Worm (Caenorhabditis elegans) whole organism, L4 larva: ENCODE data around the gene Y41C4A.22.

Experiments
- F49E8.2 ChIP-seq: sonication (generic microtip); optimal IDR thresholded peaks from 2 replicates; lab custom pipeline; 2016; ENCODE audit warnings: missing compliant biosample characterization, mild to moderate bottlenecking, missing genetic modification characterization, borderline replicate concordance
- T26A8.4 ChIP-seq: fragments of 200-800 bp; sonication (Bioruptor generic); IDR thresholded peaks from 2 replicates; pipeline ENCODE4 v1.3.6; 2022; ENCODE audit warnings: missing genetic modification characterization, missing compliant biosample characterization
- ZK546.5 ChIP-seq, 2 experiments: sonication (generic microtip); optimal IDR thresholded peaks; 2 replicates each; lab custom pipeline; 2017; ENCODE audit warnings: missing biosample characterization in 2 of 2, missing genetic modification characterization in 2 of 2
- aha-1 ChIP-seq: fragments of 150-350 bp; peaks from one replicate; lab custom pipeline; 2014; ENCODE audit warnings: missing biosample characterization, missing genetic modification characterization
- ceh-20 ChIP-seq: fragments of 200-800 bp; sonication (Bioruptor generic); IDR thresholded peaks from 2 replicates; pipeline ENCODE4 v1.3.6; 2022; ENCODE audit warnings: missing genetic modification reagents, missing genetic modification characterization, missing compliant biosample characterization
- ceh-44 ChIP-seq: fragments of 200-800 bp; sonication (Bioruptor generic); IDR thresholded peaks from 2 replicates; pipeline ENCODE4 v1.3.6; 2022; ENCODE audit warnings: missing genetic modification reagents, missing genetic modification characterization, missing compliant biosample characterization
- ces-1 ChIP-seq: fragments of 150-350 bp; sonication (generic microtip); optimal IDR thresholded peaks from 4 replicates; lab custom pipeline; 2014; ENCODE audit warnings: missing biosample characterization, missing genetic modification reagents, missing genetic modification characterization
- ctbp-1 ChIP-seq: fragments of 200-800 bp; sonication (Bioruptor generic); IDR thresholded peaks from 2 replicates; pipeline ENCODE4 v1.3.6; 2022; ENCODE audit warnings: missing genetic modification reagents, missing genetic modification characterization, missing compliant biosample characterization
- daf-16 ChIP-seq, 3 experiments: sonication (generic microtip); optimal IDR thresholded peaks; 2 replicates each; lab custom pipeline; 2016 to 2017; ENCODE audit warnings: missing genetic modification characterization in 3 of 3, missing genetic modification reagents in 3 of 3, mild to moderate bottlenecking in 2 of 3, missing compliant biosample characterization in 2 of 3, missing biosample characterization in 1 of 3, moderate library complexity in 1 of 3
- daf-19 ChIP-seq: fragments of 200-800 bp; sonication (Bioruptor generic); conservative IDR thresholded peaks from 2 replicates; pipeline ENCODE4 v1.3.6; 2022; ENCODE audit warnings: missing genetic modification characterization, missing compliant biosample characterization
- daf-8 ChIP-seq: fragments of 200-800 bp; sonication (Bioruptor generic); IDR thresholded peaks from 2 replicates; pipeline ENCODE4 v1.3.6; 2022; ENCODE audit warnings: missing genetic modification characterization, missing compliant biosample characterization
- dmd-6 ChIP-seq: fragments of 200-800 bp; sonication (Bioruptor generic); IDR thresholded peaks from 2 replicates; pipeline ENCODE4 v1.3.6; 2022; ENCODE audit warnings: missing genetic modification reagents, missing genetic modification characterization, missing compliant biosample characterization
- dmd-8 ChIP-seq: fragments of 200-800 bp; sonication (Bioruptor generic); IDR thresholded peaks from 2 replicates; pipeline ENCODE4 v1.3.6; 2022; ENCODE audit warnings: missing genetic modification characterization, missing compliant biosample characterization
- dpl-1 ChIP-seq: fragments of 150-350 bp; optimal IDR thresholded peaks from 2 replicates; lab custom pipeline; 2014; ENCODE audit warnings: missing biosample characterization, missing genetic modification reagents, missing genetic modification characterization
- egl-27 ChIP-seq: sonication (generic microtip); optimal IDR thresholded peaks from 3 replicates; lab custom pipeline; 2017; ENCODE audit warnings: missing biosample characterization, missing genetic modification reagents, missing genetic modification characterization
- hif-1 ChIP-seq, 2 experiments: sonication (generic microtip); optimal IDR thresholded peaks; 2 replicates each; lab custom pipeline; 2016 to 2017; ENCODE audit warnings: missing compliant biosample characterization in 2 of 2, missing genetic modification characterization in 2 of 2, missing genetic modification reagents in 2 of 2, missing genotype in 2 of 2, mild to moderate bottlenecking in 1 of 2
- hlh-11 ChIP-seq: fragments of 200-800 bp; sonication (Bioruptor generic); optimal IDR thresholded peaks from 2 replicates; lab custom pipeline; 2018; ENCODE audit warnings: mild to moderate bottlenecking, missing genetic modification characterization, missing compliant biosample characterization
- hlh-30 ChIP-seq: sonication (generic microtip); optimal IDR thresholded peaks from 2 replicates; lab custom pipeline; 2017; ENCODE audit warnings: antibody characterized with exemption, mild to moderate bottlenecking, missing genetic modification characterization, missing compliant biosample characterization; ENCODE audit not compliant: insufficient read depth
- lin-1 ChIP-seq: fragments of 200-800 bp; sonication (Bioruptor generic); IDR thresholded peaks from 2 replicates; pipeline ENCODE4 v1.3.6; 2022; ENCODE audit warnings: missing genetic modification reagents, missing genetic modification characterization, missing compliant biosample characterization
- madf-5 ChIP-seq, 2 experiments: fragments of 200-800 bp; sonication (Bioruptor generic); IDR thresholded peaks; 2 replicates each; pipeline ENCODE4 v1.3.6; 2022; ENCODE audit warnings: missing compliant biosample characterization in 2 of 2, missing genetic modification characterization in 2 of 2
- mdt-29 ChIP-seq: fragments of 200-800 bp; sonication (Bioruptor generic); IDR thresholded peaks from 2 replicates; pipeline ENCODE4 v1.3.6; 2022; ENCODE audit warnings: missing genetic modification reagents, missing genetic modification characterization, missing compliant biosample characterization
- nhr-102 ChIP-seq: sonication (generic microtip); optimal IDR thresholded peaks from 2 replicates; lab custom pipeline; 2016; ENCODE audit warnings: mild to moderate bottlenecking, missing genetic modification characterization, moderate library complexity, missing compliant biosample characterization
- nhr-111 ChIP-seq: fragments of 200-800 bp; sonication (Bioruptor generic); optimal IDR thresholded peaks from 2 replicates; lab custom pipeline; 2018; ENCODE audit warnings: mild to moderate bottlenecking, missing genetic modification characterization, missing compliant biosample characterization
- nhr-28 ChIP-seq: fragments of 150-350 bp; optimal IDR thresholded peaks from 2 replicates; lab custom pipeline; 2014; ENCODE audit warnings: missing biosample characterization, missing genetic modification characterization
- nhr-41 ChIP-seq: fragments of 200-800 bp; sonication (Bioruptor generic); IDR thresholded peaks from 2 replicates; pipeline ENCODE4 v1.3.6; 2022; ENCODE audit warnings: missing genetic modification reagents, missing genetic modification characterization, missing compliant biosample characterization
- pqm-1 ChIP-seq: sonication (generic microtip); optimal IDR thresholded peaks from 2 replicates; lab custom pipeline; 2017; ENCODE audit warnings: missing biosample characterization, missing genetic modification characterization
- sdz-12 ChIP-seq: fragments of 200-800 bp; sonication (Bioruptor generic); optimal IDR thresholded peaks from 2 replicates; lab custom pipeline; 2018; ENCODE audit warnings: mild to moderate bottlenecking, missing genetic modification characterization, missing compliant biosample characterization
- set-16 ChIP-seq: fragments of 200-800 bp; sonication (Bioruptor generic); IDR thresholded peaks from 2 replicates; pipeline ENCODE4 v1.3.6; 2022; ENCODE audit warnings: missing genetic modification reagents, missing genetic modification characterization, missing compliant biosample characterization
- snpc-1.2 ChIP-seq: fragments of 200-800 bp; sonication (Bioruptor generic); IDR thresholded peaks from 2 replicates; pipeline ENCODE4 v1.3.6; 2022; ENCODE audit warnings: missing genetic modification reagents, missing genetic modification characterization, missing compliant biosample characterization
- snpc-4 ChIP-seq: fragments of 150-350 bp; optimal IDR thresholded peaks from 2 replicates; lab custom pipeline; 2014; ENCODE audit warnings: missing biosample characterization, missing genetic modification characterization
- spr-1 ChIP-seq: sonication (generic microtip); optimal IDR thresholded peaks from 2 replicates; lab custom pipeline; 2016; ENCODE audit warnings: mild to moderate bottlenecking, missing genetic modification characterization, missing compliant biosample characterization
- tag-97 ChIP-seq: fragments of 200-800 bp; sonication (Bioruptor generic); IDR thresholded peaks from 2 replicates; pipeline ENCODE4 v1.3.6; 2022; ENCODE audit warnings: missing genetic modification characterization, missing compliant biosample characterization
- zag-1 ChIP-seq: fragments of 150-350 bp; optimal IDR thresholded peaks from 2 replicates; lab custom pipeline; 2014; ENCODE audit warnings: missing biosample characterization, missing genetic modification characterization

Y41C4A.22 gene

DNA sequence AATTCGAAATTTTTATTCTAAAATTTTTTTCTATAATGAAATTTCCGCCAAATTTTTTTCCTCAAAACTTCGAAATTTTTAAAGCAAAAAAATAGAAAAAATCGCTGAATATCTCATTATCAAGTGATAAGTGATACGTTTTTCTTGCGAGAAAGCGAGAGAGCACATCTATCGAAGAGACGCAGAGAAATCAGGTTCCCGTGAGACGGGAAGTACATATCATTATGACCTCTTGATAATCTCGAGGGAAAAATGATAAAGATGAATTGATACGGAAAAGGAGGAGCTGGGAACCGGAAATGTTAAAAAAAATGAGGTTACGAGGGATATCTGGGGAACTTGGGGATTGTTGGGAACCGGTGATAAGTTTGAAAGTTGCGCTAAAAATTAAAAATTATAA is 31.9 kb downstream of the Y41C4A.22 start:
- TF ChIP-seq ctbp-1 (GFP tag; lab: Robert Waterston, UW) (no peak), daf-16 (GFP tag; optimal IDR thresholded peaks at IDR 0.05; lab: Kevin White, UChicago) (no peak), daf-16 (tag; optimal IDR thresholded peaks at IDR 0.05; lab: Kevin White, UChicago) (no peak), lin-1 (GFP tag; lab: Robert Waterston, UW) (peak; percentile 39; the same call in 1 of the 2 replicates), nhr-28 (tag; lab: Kevin White, UChicago) (peak; percentile 3), pqm-1 (tag; lab: Kevin White, UChicago) (no peak), snpc-4 (no peak), egl-27 (tag; lab: Kevin White, UChicago) (no peak), hlh-30 (tag; lab: Kevin White, UChicago) (peak; percentile 68), spr-1 (tag; lab: Kevin White, UChicago) (no peak), nhr-41 (GFP tag; lab: Robert Waterston, UW) (peak; percentile 55; the same call in 1 of the 2 replicates), T26A8.4 (no peak), ZK546.5 (tag; optimal IDR thresholded peaks at IDR 0.05; lab: Kevin White, UChicago) (no peak), hlh-11 (tag; lab: Kevin White, UChicago) (peak; percentile 17), dmd-6 (GFP tag; lab: Robert Waterston, UW) (peak; percentile 43), sdz-12 (GFP tag; lab: Kevin White, UChicago) (no peak)

DNA sequence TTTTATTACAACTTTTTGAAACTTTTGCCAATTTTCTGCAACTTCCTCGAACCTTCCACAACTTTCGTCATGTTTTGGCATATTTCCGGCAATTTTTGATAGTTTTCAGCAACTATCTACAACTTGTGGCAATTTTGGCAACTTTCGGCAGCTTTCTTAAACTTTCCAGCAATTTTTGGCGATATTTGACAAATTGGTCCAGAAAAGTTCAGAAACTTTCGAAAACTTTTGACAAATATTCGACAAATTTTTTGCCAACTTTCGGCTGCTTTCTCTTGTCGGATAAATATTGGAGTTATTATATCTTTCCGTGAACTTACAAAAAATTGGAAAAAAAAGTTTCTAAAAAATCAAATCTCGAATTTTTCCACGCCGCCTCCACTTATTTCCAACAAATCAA is 35.2 kb downstream of the Y41C4A.22 start, which contains the start of gene Y41C4A.18:
Y41C4A.18 (plus strand) TSS at position 301 of the 400 bp plus-strand sequence.
- TF ChIP-seq egl-27 (tag; lab: Kevin White, UChicago) (no peak), aha-1 (peak; percentile 39)

DNA sequence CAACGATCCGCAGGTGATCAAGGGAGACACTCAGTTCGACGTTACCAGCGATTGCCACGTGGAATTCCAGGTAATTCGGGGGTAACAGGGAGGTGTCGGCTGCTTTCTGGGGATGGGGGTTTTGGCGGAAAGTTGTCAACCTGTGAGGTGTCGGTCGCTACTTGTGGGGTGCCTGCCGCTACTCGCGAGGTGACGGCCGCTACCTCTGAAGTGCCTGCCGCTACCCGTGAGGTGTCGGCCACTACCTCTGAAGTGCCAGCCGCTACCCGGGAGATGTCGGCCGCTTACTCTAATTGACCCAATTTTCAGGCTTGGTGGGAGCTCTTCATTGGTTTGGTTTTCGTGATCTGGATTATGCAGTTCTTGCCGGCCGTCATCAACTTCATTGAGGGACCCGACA is 35.8 kb downstream of the Y41C4A.22 start:
- no peak for TF ChIP-seq nhr-41 (GFP tag; lab: Robert Waterston, UW)
- no peak for TF ChIP-seq daf-8 (GFP tag; lab: Robert Waterston, UW)
- TF ChIP-seq madf-5 (GFP tag; IDR thresholded peaks at IDR 0.05; lab: Robert Waterston, UW) = 0 out of 4 replicates have a peak, but pooled peaks of 1 of the 2 experiments have one; percentile 17
- no peak for TF ChIP-seq ceh-44 (GFP tag; lab: Robert Waterston, UW)
- TF ChIP-seq nhr-111 = no peak
- TF ChIP-seq set-16 (GFP tag; lab: Robert Waterston, UW) = peak; percentile 89
- no peak for TF ChIP-seq F49E8.2 (tag; lab: Kevin White, UChicago)

DNA sequence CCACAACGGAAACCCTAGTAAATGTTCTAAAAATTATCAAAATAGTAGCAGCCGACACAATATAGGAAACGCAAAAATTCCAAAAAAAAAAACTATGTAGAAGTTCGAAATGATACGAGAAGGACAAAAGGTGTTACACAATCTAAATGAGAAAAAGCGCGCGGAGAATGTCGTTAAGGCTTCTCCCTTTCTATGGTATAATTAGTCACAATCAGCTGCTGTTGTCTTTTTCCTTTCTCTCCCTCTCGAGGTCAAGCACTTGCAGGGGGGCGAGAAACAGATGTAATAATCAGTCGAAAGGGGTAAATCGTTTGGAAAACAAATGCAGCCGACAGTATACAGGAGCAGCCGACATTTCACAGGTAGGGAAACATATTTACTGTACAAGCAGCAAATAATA is 36.4 kb downstream of the Y41C4A.22 start:
- TF ChIP-seq ceh-44 (GFP tag; lab: Robert Waterston, UW) (no peak), zag-1 (tag; lab: Kevin White, UChicago) (no peak), mdt-29 (GFP tag; lab: Robert Waterston, UW) (no peak), nhr-102 (no peak), dmd-8 (GFP tag; lab: Robert Waterston, UW) (no peak), snpc-1.2 (no peak), tag-97 (no peak), hif-1 (tag; optimal IDR thresholded peaks at IDR 0.05; lab: Kevin White, UChicago) (no peak), ZK546.5 (tag; optimal IDR thresholded peaks at IDR 0.05; lab: Kevin White, UChicago) (no peak), dpl-1 (GFP tag; lab: Kevin White, UChicago) (no peak), ceh-20 (GFP tag; lab: Robert Waterston, UW) (no peak), ces-1 (GFP tag; lab: Kevin White, UChicago) (no peak)

ce11 chrIII:11732056-11732455 is 37.0 kb downstream of the Y41C4A.22 start, which contains the start of gene Y41C4A.21:
Gene Y41C4A.21 (plus strand): TSS chrIII:11732356.
- TF ChIP-seq daf-19 (GFP tag; lab: Robert Waterston, UW) (no peak), set-16 (GFP tag; lab: Robert Waterston, UW) (0 out of 2 replicates have a peak, but pooled peaks have one; percentile 4)
